Fruit fly (Drosophila melanogaster): ENCODE measurements around the gene CG18281.
"Not testable (repeated sequence)": the region's sequence is repeated elsewhere in the genome, so short reads cannot be mapped to it uniquely, and the experiment has no call there.

CG18281 gene

DNA sequence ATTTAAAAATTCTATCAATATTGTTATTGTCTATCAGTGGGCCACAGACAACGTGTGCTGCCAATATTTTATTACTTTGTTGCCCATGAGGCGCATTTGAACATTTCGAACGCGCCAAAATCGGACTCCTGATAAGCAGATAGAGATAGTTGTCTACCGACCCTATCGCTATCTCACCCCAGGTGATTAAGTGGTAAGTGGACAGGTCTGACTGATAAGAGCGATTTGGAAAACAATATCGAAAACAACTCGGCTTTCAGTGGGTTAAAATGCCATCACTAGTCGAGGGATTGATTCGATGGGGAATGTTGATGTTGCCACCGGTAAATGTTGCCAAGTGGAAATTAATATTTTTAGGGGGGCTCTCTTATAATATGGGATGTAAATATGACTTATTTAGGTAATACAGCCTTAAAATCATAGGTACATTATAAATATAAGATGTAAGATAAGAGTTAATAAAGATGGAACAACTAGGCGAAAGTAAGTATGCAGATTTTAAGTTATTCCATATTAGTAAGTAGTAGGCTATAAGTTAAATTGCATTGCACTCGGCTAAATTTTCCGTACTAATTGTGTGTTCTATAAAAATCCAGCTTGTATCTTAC is 8.0 kb upstream of the CG18281 start, which contains the start of gene ND-39:
Gene ND-39, plus strand, starts transcription at position 558 of the 608 bp plus-strand sequence.
- TF ChIP-seq noc (tag; optimal IDR thresholded peaks at IDR 0.05): peak; percentile 18

DNA sequence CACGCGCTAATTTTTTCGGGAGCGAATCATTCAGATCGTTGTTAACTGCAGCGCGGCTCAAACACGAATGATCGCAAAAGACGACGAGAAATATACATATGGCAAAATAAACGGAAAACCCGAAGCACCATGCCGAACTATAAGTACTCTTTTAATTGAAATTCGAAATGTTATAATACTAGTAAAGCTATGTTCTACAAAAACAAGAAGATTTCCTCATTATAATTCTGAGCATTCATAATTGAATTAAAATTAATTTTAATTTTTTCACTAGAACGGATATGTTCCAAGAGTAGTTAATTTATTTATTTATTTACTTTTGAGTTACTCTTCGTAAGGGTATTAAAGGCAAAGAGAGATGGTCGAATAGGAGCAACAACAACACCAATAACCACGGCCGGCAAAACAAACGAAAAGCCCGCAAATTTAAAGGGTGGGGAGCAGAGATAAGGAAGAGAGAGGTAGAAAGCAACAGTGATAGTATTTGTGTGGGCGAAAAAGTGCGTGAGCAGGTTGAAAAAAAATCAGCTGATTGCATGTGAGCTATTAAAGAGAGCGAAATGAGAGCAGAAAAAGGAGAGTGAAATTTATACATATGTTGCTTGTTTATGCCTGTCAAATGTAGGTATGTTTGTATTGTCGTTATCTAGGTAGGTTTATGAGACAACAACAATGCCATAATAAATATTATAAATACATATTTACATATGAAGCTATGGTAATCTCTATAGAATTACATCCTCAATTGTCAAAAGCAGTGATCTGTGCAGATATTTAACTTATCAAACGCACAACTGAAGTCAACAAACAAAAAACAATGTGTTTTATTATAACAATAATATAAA is 6.0 kb upstream of the CG18281 start:
- peak; percentile 96 for TF ChIP-seq noc (tag; optimal IDR thresholded peaks at IDR 0.05)

DNA sequence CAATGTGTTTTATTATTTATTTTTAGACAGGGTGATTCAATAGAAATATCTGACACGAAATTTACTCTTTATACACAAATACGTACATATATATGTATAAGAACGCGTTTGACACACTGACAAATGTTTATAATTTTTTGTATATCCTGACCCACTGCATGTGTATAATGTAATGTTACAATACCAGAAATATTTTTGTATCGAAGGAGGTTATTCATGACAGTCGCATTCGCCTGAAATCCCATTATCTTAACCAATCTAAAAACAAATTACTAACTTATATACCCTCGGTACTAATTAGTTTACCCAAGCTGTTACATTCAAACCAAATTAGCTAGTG is 5.4 kb upstream of the CG18281 start:
- TF ChIP-seq noc (tag; optimal IDR thresholded peaks at IDR 0.05): no peak

DNA sequence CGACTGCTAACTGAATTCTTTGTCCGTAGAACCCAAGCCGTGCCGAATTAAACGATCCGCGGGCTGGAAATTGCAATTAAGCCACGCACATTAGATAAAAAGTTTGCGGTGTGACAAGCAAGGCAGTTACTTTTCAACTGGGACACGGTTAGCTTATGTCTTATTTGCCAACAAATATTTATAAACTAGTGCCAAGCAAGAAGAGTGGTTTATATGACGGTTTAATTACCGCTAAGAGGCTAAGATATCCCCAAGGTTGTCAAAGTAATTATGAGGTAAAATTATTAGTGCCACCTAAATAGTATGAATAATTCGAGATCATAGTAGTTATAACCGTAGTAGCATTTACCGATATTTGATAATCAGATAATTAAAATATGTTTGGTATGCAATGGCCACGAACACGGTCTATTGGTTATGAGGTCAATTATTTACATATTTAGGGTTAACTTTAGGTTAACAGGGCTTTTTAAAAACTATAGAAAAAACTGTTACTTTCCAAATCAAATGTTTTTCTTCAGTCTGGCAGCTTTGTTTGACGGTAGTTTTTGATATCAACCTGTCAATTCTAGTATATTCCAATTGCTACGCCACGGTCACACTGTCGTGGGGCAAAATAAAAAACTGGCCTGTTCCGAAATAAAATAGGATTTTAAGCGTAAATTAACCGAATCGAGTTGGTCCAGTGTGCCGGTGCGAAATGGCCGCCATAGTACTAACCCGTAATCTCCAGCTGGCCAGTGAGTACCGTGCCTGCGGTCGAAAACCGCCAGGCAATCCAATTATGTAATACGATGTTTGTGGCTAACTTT is 4.7 kb upstream of the CG18281 start, which contains the start of gene ZnT77C:
Gene ZnT77C, minus strand, starts transcription at position 142 of the 812 bp plus-strand sequence.
- peak; percentile 72 for TF ChIP-seq noc (tag; optimal IDR thresholded peaks at IDR 0.05)

DNA sequence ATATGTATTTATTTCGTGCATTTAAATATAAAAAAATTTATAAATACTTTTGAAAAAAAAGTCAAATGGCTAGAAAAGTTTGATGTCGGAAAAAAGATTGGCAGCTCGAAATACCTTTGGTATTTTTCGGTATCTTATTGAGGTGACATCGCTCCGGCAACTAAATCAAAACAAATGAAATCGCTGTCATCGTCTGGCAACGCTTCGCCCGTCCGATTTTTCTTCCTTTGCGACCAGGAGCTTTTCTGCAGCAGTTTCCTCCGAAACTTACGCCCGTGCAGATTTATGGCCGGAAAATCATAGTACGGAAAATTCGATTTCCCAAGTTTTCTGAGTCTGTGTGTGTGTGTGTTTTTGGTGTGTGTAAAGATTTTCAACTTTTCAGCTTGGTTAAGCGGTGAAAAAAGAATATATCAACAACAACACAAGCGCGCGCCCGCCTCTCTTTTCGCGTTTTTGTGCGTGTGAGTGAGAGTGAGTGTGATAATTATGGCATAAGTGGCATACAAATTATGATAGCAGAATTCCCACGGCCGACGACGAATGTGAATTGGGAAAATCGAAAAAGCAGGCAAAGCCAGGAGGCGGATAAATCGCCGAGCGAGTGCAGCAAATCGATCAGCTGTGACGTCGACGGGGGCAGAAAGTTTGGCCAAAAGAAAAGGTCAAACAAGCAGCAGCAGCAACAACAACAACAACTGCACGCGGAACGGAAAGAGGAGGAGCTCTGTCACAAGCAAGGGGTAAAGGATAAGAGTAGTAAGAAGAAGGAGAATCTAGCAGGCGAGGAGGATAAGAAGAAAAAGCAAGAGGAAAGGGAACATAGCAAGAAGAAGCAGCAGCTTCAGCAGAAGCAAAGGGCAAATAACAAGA is 2.3 kb upstream of the CG18281 start, which contains the start of gene CG32425:
Gene CG32425, plus strand, starts transcription at position 200 of the 873 bp plus-strand sequence.
- no peak for TF ChIP-seq noc (tag; optimal IDR thresholded peaks at IDR 0.05)

DNA sequence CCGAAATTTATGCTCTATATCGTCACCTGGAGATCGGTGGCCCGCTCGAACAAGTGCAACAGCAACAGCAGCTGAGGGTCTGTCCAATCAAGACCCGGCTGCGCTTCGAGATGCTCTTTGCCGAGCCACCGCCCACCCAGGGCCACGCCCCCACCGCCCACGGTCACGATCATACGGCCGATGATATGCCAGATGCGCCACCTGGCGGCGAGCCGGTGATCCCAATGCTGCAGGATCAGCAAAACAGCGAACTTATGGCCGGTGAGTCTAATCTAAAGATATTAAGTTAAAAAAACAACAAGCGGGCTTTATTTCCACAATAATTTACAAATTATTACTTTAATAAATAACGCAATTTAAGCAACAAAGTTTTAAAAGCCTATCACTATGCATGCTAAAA is 1.4 kb upstream of the CG18281 start:
- TF ChIP-seq noc (tag; optimal IDR thresholded peaks at IDR 0.05): no peak

DNA sequence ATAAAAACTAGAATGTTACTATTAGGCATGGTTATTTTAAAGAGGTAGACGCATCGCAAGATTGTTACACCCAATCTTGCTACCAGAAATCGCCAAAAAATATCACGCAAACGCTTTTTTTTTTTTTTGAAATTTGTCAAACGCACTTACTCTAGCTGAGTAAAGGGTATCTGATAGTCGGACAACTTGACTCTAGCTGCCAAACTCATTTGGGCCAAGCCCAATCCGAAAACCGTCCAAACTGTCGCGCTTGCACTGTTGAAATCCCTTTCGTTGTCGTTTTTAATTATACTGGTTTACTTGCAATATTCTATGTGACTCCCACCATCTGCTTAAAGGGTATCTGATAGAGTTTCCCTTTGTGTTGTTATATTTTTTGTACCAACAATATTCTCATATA is 3.6 kb downstream of the CG18281 start:
- TF ChIP-seq noc (tag; optimal IDR thresholded peaks at IDR 0.05): no peak

DNA sequence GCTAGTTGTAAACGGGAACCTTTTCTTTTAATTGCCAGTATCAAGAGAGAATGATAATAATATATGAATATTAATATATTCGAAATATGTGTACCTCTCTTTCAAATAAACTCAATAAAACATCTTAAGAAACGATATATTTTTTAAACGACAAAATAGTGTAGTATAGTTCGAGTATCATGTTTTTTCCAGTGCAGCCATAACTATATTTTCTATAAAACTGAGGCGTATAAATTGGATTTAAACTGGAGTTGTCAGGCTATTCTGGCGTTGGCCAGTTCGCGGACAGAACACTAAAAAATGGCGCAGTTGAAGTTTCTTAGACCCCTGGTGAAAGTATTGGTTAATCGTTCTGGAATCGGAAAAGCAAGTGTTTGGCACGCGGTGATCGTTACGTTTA is 4.2 kb downstream of the CG18281 start, which contains the start of gene CG17637:
Gene CG17637, plus strand, starts transcription at position 301 of the 400 bp plus-strand sequence.
- TF ChIP-seq noc (tag; optimal IDR thresholded peaks at IDR 0.05): not testable (repeated sequence)

DNA sequence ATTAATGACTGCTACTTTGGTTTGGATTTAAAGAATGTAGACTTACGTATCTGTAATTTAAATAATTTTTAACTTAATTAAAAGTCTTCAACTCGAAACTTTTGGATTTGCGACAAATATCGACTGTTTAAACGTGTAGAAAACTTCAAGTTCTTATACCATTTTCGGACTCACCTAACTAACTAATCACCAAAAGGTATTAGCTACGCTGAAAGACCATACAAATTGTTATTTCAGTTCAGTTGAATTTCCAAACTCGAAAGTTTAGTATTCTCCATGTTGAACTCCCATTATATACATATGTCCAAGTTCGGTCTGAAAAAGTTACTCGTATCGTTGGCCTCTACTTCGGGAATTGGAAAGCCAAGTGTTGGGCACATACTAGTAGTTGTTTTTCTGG is 6.1 kb downstream of the CG18281 start, which contains the start of gene CG5078:
Gene CG5078, plus strand, starts transcription at position 301 of the 400 bp plus-strand sequence.
- TF ChIP-seq noc (tag; optimal IDR thresholded peaks at IDR 0.05): no peak

DNA sequence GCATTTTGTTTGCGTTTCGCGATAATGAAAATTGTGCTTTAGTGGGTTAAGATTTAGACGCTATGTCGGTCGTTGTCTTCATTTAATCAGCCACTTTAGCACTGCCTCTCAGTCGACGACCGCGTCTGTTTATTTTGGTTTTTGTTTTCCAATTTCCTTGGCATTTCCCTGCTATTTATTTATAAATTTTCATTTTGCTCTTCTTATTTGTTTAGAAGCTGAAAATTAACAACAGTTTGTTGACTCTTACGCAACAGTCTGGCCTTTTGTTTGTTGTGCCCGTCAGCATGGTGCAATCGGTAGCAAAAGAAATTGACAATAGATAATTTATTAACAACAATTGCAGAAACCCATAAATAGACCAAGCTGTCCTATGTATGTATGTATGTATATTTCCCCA is 7.9 kb downstream of the CG18281 start:
- TF ChIP-seq noc (tag; optimal IDR thresholded peaks at IDR 0.05): no peak

DNA sequence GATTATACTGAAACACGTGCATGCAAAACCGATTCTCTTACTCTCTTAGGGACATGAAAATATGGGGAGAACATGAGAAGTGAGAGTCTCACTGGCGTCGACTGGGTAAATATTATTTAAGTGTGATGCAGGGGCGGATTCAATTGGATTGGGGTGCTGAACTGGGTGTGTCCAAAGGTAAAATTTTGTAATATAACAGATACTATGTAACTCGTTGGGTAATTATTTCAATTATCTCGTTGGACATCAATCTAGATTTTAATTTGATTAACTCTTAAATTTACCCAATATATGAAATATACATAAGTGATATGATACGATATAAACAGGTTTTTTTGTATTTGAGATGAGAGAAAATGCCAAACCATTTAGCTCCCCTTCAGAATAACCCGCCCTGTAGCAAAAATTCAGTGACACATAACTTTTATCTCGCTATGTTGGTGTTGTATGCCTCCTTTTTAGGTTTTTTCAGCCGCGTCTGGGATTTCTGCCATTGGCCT is 8.6 kb downstream of the CG18281 start:
- TF ChIP-seq noc (tag; optimal IDR thresholded peaks at IDR 0.05): peak; percentile 99

DNA sequence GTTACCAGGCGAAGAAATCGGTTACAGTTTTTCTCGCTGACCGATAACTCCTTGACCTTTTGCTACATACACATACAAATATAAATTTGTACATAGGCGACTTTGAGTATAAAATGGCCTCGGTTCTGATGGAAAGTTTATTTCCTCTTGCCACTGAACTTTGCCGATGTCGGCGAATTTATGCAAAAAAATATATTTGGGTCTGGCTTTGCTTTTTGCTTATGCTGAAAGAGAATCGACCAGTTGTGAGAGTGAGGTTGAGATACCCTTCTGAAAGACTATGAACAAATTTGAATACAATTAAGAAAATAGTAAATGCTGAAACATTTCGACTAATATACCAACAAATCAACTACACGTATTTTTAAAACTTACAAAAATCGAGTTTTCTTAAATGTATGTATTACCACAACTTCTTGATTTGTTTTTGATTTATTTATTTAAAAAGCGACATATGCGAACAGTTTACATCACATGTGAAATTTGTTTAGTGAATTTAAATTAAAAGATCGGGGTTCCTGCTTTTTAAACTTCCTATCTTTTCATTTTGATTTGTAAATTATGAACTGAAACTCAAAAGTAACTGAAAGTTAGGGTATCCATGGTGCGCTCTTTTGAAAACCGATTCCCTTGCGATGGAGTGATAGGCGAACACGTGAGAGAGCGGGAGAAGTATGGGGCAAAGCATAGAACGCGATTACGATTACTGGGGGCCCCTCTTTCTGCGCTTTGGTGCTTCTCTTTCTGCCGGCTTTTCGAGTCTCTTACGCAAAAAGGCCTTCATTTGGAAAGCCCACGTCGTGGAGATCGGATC is 9.7 kb downstream of the CG18281 start:
- peak; percentile 94 for TF ChIP-seq noc (tag; optimal IDR thresholded peaks at IDR 0.05)

DNA sequence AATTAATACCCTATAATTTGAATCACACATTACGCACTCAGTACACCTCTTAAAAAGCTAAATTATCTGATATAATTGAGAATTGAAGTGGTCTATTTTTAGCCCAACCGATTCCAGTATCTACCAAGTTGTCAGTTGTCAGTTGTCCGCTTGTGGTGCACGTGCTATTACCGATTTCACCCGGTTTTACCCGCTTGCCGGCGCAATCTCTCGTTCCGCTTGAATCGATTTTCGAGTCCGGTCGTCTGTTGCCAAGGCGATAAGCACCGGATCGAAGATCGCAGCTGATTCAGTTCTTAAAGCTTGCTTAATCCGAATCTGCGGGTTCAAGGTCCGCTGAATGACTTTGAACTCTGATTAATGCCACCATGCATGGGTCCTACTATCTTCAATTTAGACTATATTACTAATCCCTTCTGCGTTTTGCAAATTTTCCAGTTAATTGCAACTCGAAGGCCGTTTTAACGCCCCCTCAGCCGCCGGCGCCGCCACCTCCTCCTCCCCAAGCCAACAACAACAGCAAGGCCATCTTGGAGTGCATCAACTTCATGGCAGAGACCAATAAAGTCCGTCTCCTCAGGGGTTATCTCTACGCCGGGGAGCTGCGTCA is 12.0 kb downstream of the CG18281 start:
- peak; percentile 17 for TF ChIP-seq noc (tag; optimal IDR thresholded peaks at IDR 0.05)

DNA sequence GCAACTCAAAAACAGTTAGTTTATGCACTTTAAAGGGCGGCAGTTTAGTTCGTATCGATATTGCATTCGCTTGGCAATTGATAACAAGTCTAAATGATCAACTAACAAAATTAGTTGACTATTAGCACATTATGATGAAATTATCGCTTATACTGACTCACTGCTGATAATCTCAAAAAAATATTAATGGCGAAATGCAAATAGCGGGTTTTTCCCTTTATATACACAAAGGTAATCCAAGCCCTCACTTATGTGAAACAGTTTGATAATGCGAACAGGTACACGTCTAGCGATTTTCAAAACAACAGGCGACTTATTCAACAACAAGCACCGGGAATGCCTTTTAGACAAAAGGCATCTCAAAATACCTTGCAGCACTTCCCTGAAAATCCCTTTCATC is 14.5 kb downstream of the CG18281 start:
- TF ChIP-seq noc (tag; optimal IDR thresholded peaks at IDR 0.05): no peak
